Worm (Caenorhabditis elegans) whole organism, L4/young adult: ENCODE data around the gene F26H11.4.

Experiments
- W03F9.2 ChIP-seq: fragments of 150-350 bp; optimal IDR thresholded peaks from 2 replicates; lab custom pipeline; 2014; ENCODE audit warnings: missing biosample characterization, missing genetic modification characterization
- dao-5 ChIP-seq: sonication (generic microtip); optimal IDR thresholded peaks from 2 replicates; lab custom pipeline; 2016; ENCODE audit warnings: missing genotype, missing genetic modification characterization, moderate library complexity, missing compliant biosample characterization
- him-1 ChIP-seq: sonication (generic microtip); optimal IDR thresholded peaks from 2 replicates; lab custom pipeline; 2016; ENCODE audit warnings: missing genotype, missing genetic modification reagents, missing genetic modification characterization, missing compliant biosample characterization

DNA sequence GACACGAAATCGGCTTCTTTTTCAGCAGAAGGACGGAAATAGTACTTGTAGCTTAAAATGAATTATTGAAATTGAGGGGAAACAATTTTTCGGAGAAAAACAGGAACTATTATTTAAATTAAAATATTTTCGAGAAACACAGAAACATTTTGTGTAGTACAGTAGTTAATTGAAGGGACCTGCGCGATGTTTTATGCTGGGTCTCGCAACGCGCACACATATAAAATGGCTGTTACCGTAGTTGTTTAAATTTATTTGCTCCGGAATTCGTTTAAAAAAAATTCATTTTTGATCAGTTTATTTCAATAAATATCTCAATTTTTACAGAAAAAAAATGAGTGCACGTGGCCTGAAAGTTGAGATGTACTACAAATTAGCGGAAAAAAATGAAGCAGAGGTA lies 2.4 kb downstream of the F26H11.4 start, which contains the start of gene dsb-2:
- TF ChIP-seq W03F9.2, result peak; percentile 11
- TF ChIP-seq dao-5 (tag; lab: Kevin White, UChicago), result no peak
- TF ChIP-seq him-1 (tag; lab: Kevin White, UChicago), result no peak
